Fruit fly (Drosophila melanogaster) whole organism: ENCODE measurements around the gene CG7766.

Experiments used
- CG8478 ChIP-seq: fragments of >200 bp; optimal IDR thresholded peaks from 2 replicates; lab custom pipeline; 2018; ENCODE audit warnings: inconsistent platforms
- pan ChIP-seq: fragments of >200 bp; optimal IDR thresholded peaks from 2 replicates; lab custom pipeline; 2017
- psq ChIP-seq: fragments of >200 bp; optimal IDR thresholded peaks from 2 replicates; lab custom pipeline; 2017
- usp ChIP-seq: fragments of >200 bp; optimal IDR thresholded peaks from 2 replicates; lab custom pipeline; 2017; ENCODE audit warnings: missing biosample characterization, missing genetic modification characterization, mixed read lengths

dm6 chrX:9066802-9067489 lies 36.6 kb downstream of the CG7766 start:
- TF ChIP-seq psq (lab: Kevin White, UChicago), result no peak
- TF ChIP-seq usp (GFP tag; lab: Kevin White, UChicago), result no peak
- no peak for TF ChIP-seq CG8478
- TF ChIP-seq pan (lab: Kevin White, UChicago), result no peak
